Fruit fly (Drosophila melanogaster): Measurements from ENCODE around the gene Rox8.
A peak's percentile ranks its signal among the peaks of the same experiment; 100 is the strongest.

The Rox8 gene

dm6 chr3R:24047998-24048511 lies at the start of gene Rox8 (continued):
- TF ChIP-seq ken (GFP tag; IDR thresholded peaks at IDR 0.05) (no peak), HLH54F (GFP tag; optimal IDR thresholded peaks at IDR 0.05) (peak; percentile 39), Fer2 (tag; optimal IDR thresholded peaks at IDR 0.05) (peak; percentile 51), sna (GFP tag; IDR thresholded peaks at IDR 0.05; ENCODE audit: partially characterized antibody) (no peak), Adf1 (GFP tag; IDR thresholded peaks at IDR 0.05) (no peak), otp (GFP tag; IDR thresholded peaks at IDR 0.05) (0 out of 3 replicates have a peak, but pooled peaks have one; percentile 30), lov (optimal IDR thresholded peaks at IDR 0.05) (no peak), lov (GFP tag; IDR thresholded peaks at IDR 0.05) (no peak), kah (GFP tag; optimal IDR thresholded peaks at IDR 0.05) (no peak), CG2199 (GFP tag; IDR thresholded peaks at IDR 0.05) (no peak), NfI (GFP tag; optimal IDR thresholded peaks at IDR 0.05) (peak; percentile 23), CG10267 (tag; optimal IDR thresholded peaks at IDR 0.05) (peak; percentile 62), CG5953 (GFP tag; IDR thresholded peaks at IDR 0.05) (no peak), zen2 (GFP tag; IDR thresholded peaks at IDR 0.05; ENCODE audit: partially characterized antibody) (peak; percentile 44; the same call in 2 of the 3 replicates), cg (GFP tag; optimal IDR thresholded peaks at IDR 0.05) (no peak), sima (GFP tag; optimal IDR thresholded peaks at IDR 0.05) (no peak), Jarid2 (GFP tag; optimal IDR thresholded peaks at IDR 0.05) (no peak), CG11723 (GFP tag; optimal IDR thresholded peaks at IDR 0.05) (peak; percentile 20), PHDP (tag; optimal IDR thresholded peaks at IDR 0.05) (peak; percentile 39), Nf-YB (GFP tag; optimal IDR thresholded peaks at IDR 0.05) (peak; percentile 22), Chrac-16 (GFP tag; optimal IDR thresholded peaks at IDR 0.05) (no peak), pfk (GFP tag; optimal IDR thresholded peaks at IDR 0.05) (peak; percentile 19), CG6854 (GFP tag; optimal IDR thresholded peaks at IDR 0.05) (no peak), Optix (GFP tag; IDR thresholded peaks at IDR 0.05) (no peak), phol (tag; optimal IDR thresholded peaks at IDR 0.05) (peak; percentile 99), CHES-1-like (GFP tag; optimal IDR thresholded peaks at IDR 0.05) (peak; percentile 48), CG43689 (GFP tag; IDR thresholded peaks at IDR 0.05) (no peak), nom (GFP tag; optimal IDR thresholded peaks at IDR 0.05) (peak; percentile 17), tin (GFP tag; optimal IDR thresholded peaks at IDR 0.05) (peak; percentile 37)

- TF ChIP-seq CoRest (tag; optimal IDR thresholded peaks at IDR 0.05) (peak; percentile 49), CG8924 (tag; optimal IDR thresholded peaks at IDR 0.05) (peak; percentile 31), emc (GFP tag; optimal IDR thresholded peaks at IDR 0.05) (no peak), nmo (GFP tag; optimal IDR thresholded peaks at IDR 0.05) (peak; percentile 6), Aef1 (GFP tag; IDR thresholded peaks at IDR 0.05) (no peak), CG11696 (GFP tag; IDR thresholded peaks at IDR 0.05) (no peak), ttk (GFP tag; IDR thresholded peaks at IDR 0.05) (no peak), tx (GFP tag; optimal IDR thresholded peaks at IDR 0.05) (no peak), Meics (GFP tag; optimal IDR thresholded peaks at IDR 0.05) (peak; percentile 19), CG9609 (GFP tag; optimal IDR thresholded peaks at IDR 0.05) (no peak), CG15269 (tag; optimal IDR thresholded peaks at IDR 0.05) (peak; percentile 62), seq (GFP tag; IDR thresholded peaks at IDR 0.05) (no peak; the same call in 1 of the 2 replicates), CG12659 (GFP tag; optimal IDR thresholded peaks at IDR 0.05) (peak; percentile 31), CG5953 (GFP tag; IDR thresholded peaks at IDR 0.05) (no peak), gem (tag; optimal IDR thresholded peaks at IDR 0.05) (peak; percentile 58), Sox102F (GFP tag; optimal IDR thresholded peaks at IDR 0.05) (peak; percentile 35), bcd (GFP tag; optimal IDR thresholded peaks at IDR 0.05) (no peak), odd (GFP tag; optimal IDR thresholded peaks at IDR 0.05) (peak; percentile 39), fd64A (GFP tag; optimal IDR thresholded peaks at IDR 0.05) (no peak), CG17328 (GFP tag; IDR thresholded peaks at IDR 0.05) (no peak), CG13424 (tag; optimal IDR thresholded peaks at IDR 0.05) (peak; percentile 43), unpg (GFP tag; optimal IDR thresholded peaks at IDR 0.05) (peak; percentile 14), cwo (GFP tag; optimal IDR thresholded peaks at IDR 0.05) (no peak)
These were observed 45.4 kb upstream of the Rox8 start for dm6 chr3R:24093430-24093829.

All from whole organism, embryonic.